Fruit fly (Drosophila melanogaster) whole organism, embryonic: ENCODE measurements around the gene deltaCOP.

Experiments used
- Aef1 ChIP-seq: fragments of 200-800 bp; sonication (Bioruptor generic); IDR thresholded peaks from 3 replicates; pipeline ENCODE4 v1.3.6; 2022; ENCODE audit warnings: missing biosample characterization, missing genetic modification characterization
- CG13287 ChIP-seq: fragments of 200-800 bp; sonication (Bioruptor generic); IDR thresholded peaks from 2 replicates; pipeline ENCODE4 v1.3.6; 2022; ENCODE audit warnings: missing biosample characterization, missing genetic modification characterization; ENCODE audit not compliant: partially characterized antibody
- CG13775 ChIP-seq: fragments of 200-800 bp; sonication (Bioruptor generic); optimal IDR thresholded peaks from 3 replicates; lab custom pipeline; 2017; ENCODE audit warnings: missing biosample characterization, mild to moderate bottlenecking, missing genetic modification characterization
- CG14667 ChIP-seq: fragments of 200-800 bp; sonication (Bioruptor generic); IDR thresholded peaks from 2 replicates; pipeline ENCODE4 v1.3.6; 2022; ENCODE audit warnings: missing biosample characterization, missing genetic modification characterization
- CG1602 ChIP-seq: fragments of 200-800 bp; sonication (Bioruptor generic); optimal IDR thresholded peaks from 3 replicates; lab custom pipeline; 2016; ENCODE audit warnings: missing biosample characterization, missing genetic modification characterization
- CG17568 ChIP-seq: fragments of 200-800 bp; sonication (Bioruptor generic); optimal IDR thresholded peaks from 2 replicates; lab custom pipeline; 2018; ENCODE audit warnings: missing biosample characterization, mild to moderate bottlenecking, missing genetic modification characterization, moderate library complexity
- CG18619 ChIP-seq: fragments of 200-800 bp; sonication (Bioruptor generic); optimal IDR thresholded peaks from 3 replicates; lab custom pipeline; 2017; ENCODE audit warnings: missing biosample characterization, mild to moderate bottlenecking, missing genetic modification characterization
- CG31365 ChIP-seq: fragments of 200-800 bp; sonication (Bioruptor generic); optimal IDR thresholded peaks from 2 replicates; lab custom pipeline; 2018; ENCODE audit warnings: missing biosample characterization, mild to moderate bottlenecking, missing genetic modification characterization
- CG34376 ChIP-seq: fragments of 200-800 bp; sonication (Bioruptor generic); optimal IDR thresholded peaks from 2 replicates; lab custom pipeline; 2018; ENCODE audit warnings: missing biosample characterization, mild to moderate bottlenecking, missing genetic modification characterization
- CG4360 ChIP-seq: fragments of 200-800 bp; sonication (Bioruptor generic); IDR thresholded peaks from 2 replicates; pipeline ENCODE4 v1.3.6; 2022; ENCODE audit warnings: missing biosample characterization, missing genetic modification characterization
- CG6765 ChIP-seq: fragments of 200-800 bp; sonication (Bioruptor generic); optimal IDR thresholded peaks from 3 replicates; lab custom pipeline; 2017; ENCODE audit warnings: missing biosample characterization, mild to moderate bottlenecking, missing genetic modification characterization
- CG7556 ChIP-seq: fragments of 200-800 bp; sonication (Bioruptor generic); optimal IDR thresholded peaks from 2 replicates; lab custom pipeline; 2017; ENCODE audit warnings: missing biosample characterization, mild to moderate bottlenecking, missing genetic modification characterization
- CG8281 ChIP-seq: fragments of 200-800 bp; sonication (Bioruptor generic); optimal IDR thresholded peaks from 2 replicates; lab custom pipeline; 2018; ENCODE audit warnings: missing biosample characterization, mild to moderate bottlenecking, missing genetic modification characterization, moderate library complexity
- CG9932 ChIP-seq: fragments of 200-800 bp; sonication (Bioruptor generic); IDR thresholded peaks from 2 replicates; pipeline ENCODE4 v1.3.6; 2022; ENCODE audit warnings: missing biosample characterization, missing genetic modification characterization
- Chrac-16 ChIP-seq: fragments of 200-800 bp; sonication (Bioruptor generic); optimal IDR thresholded peaks from 3 replicates; lab custom pipeline; 2016; ENCODE audit warnings: missing biosample characterization, missing genetic modification characterization
- CoRest ChIP-seq: fragments of 200-800 bp; sonication (Bioruptor generic); optimal IDR thresholded peaks from 3 replicates; lab custom pipeline; 2018; ENCODE audit warnings: missing biosample characterization, mild to moderate bottlenecking, missing genetic modification characterization, moderate library complexity
- D ChIP-seq, 2 experiments: fragments of 200-800 bp in 1 of 2; fragments of >200 bp in 1 of 2; sonication (Bioruptor generic) in 1 of 2; optimal IDR thresholded peaks; 2 replicates in 1 of 2; 3 replicates in 1 of 2; lab custom pipeline; 2017; ENCODE audit warnings: mild to moderate bottlenecking in 1 of 2, missing biosample characterization in 1 of 2, missing genetic modification characterization in 1 of 2, missing genetic modification reagents in 1 of 2
- Dip3 ChIP-seq: fragments of 200-800 bp; sonication (Bioruptor generic); optimal IDR thresholded peaks from 3 replicates; lab custom pipeline; 2016; ENCODE audit warnings: missing biosample characterization, missing genetic modification characterization
- Elba2 ChIP-seq: fragments of 200-800 bp; sonication (Bioruptor generic); optimal IDR thresholded peaks from 3 replicates; lab custom pipeline; 2016; ENCODE audit warnings: missing biosample characterization, missing genetic modification characterization
- Hsf ChIP-seq: fragments of 200-800 bp; sonication (Bioruptor generic); optimal IDR thresholded peaks from 3 replicates; lab custom pipeline; 2016; ENCODE audit warnings: missing biosample characterization, missing genetic modification characterization
- Myb ChIP-seq: fragments of 200-800 bp; sonication (Bioruptor generic); optimal IDR thresholded peaks from 2 replicates; lab custom pipeline; 2016; ENCODE audit warnings: missing biosample characterization, missing genetic modification characterization
- Neu2 ChIP-seq: fragments of 200-800 bp; sonication (Bioruptor generic); optimal IDR thresholded peaks from 3 replicates; lab custom pipeline; 2016; ENCODE audit warnings: missing biosample characterization, missing genetic modification characterization, borderline replicate concordance
- Nf-YC ChIP-seq: fragments of 200-800 bp; optimal IDR thresholded peaks from 3 replicates; lab custom pipeline; 2019; ENCODE audit warnings: missing biosample characterization, mild to moderate bottlenecking, missing genetic modification characterization, moderate library complexity
- NfI ChIP-seq: fragments of 200-800 bp; sonication (Bioruptor generic); optimal IDR thresholded peaks from 3 replicates; lab custom pipeline; 2018; ENCODE audit warnings: missing biosample characterization, mild to moderate bottlenecking, missing genetic modification characterization, moderate library complexity
- Rfx ChIP-seq: fragments of 200-800 bp; sonication (Bioruptor generic); IDR thresholded peaks from 2 replicates; pipeline ENCODE4 v1.3.6; 2022; ENCODE audit warnings: missing biosample characterization, missing genetic modification characterization
- Sry-β ChIP-seq: fragments of 200-800 bp; sonication (Bioruptor generic); optimal IDR thresholded peaks from 2 replicates; lab custom pipeline; 2018; ENCODE audit warnings: missing biosample characterization, mild to moderate bottlenecking, missing genetic modification characterization, moderate library complexity
- Taf1 ChIP-seq: fragments of 200-800 bp; sonication (Bioruptor generic); IDR thresholded peaks from 2 replicates; pipeline ENCODE4 v1.3.6; 2022; ENCODE audit warnings: missing biosample characterization, missing genetic modification characterization
- Tbp ChIP-seq: fragments of >200 bp; optimal IDR thresholded peaks from 2 replicates; lab custom pipeline; 2018; ENCODE audit warnings: missing biosample characterization, missing genetic modification characterization
- Xrp1 ChIP-seq: fragments of 200-800 bp; sonication (Bioruptor generic); IDR thresholded peaks from 2 replicates; pipeline ENCODE4 v1.3.6; 2022; ENCODE audit warnings: missing biosample characterization, missing genetic modification characterization
- dpn ChIP-seq, 2 experiments: fragments of 200-800 bp; sonication (Bioruptor generic); optimal IDR thresholded peaks; 3 replicates each; lab custom pipeline; 2016; ENCODE audit warnings: missing biosample characterization in 2 of 2, missing genetic modification characterization in 2 of 2
- kay ChIP-seq: fragments of 200-800 bp; sonication (Bioruptor generic); optimal IDR thresholded peaks from 2 replicates; lab custom pipeline; 2016; ENCODE audit warnings: missing biosample characterization, missing genetic modification characterization
- nmo ChIP-seq: fragments of 200-800 bp; sonication (Bioruptor generic); optimal IDR thresholded peaks from 2 replicates; lab custom pipeline; 2018; ENCODE audit warnings: missing biosample characterization, mild to moderate bottlenecking, missing genetic modification characterization, moderate library complexity
- oc ChIP-seq: fragments of 200-800 bp; sonication (Bioruptor generic); optimal IDR thresholded peaks from 2 replicates; lab custom pipeline; 2018; ENCODE audit warnings: missing biosample characterization, mild to moderate bottlenecking, missing genetic modification characterization, moderate library complexity
- pb ChIP-seq: fragments of 200-800 bp; sonication (Bioruptor generic); optimal IDR thresholded peaks from 3 replicates; lab custom pipeline; 2016; ENCODE audit warnings: missing biosample characterization, missing genetic modification characterization
- phol ChIP-seq: fragments of 200-800 bp; sonication (Bioruptor generic); optimal IDR thresholded peaks from 3 replicates; lab custom pipeline; 2018; ENCODE audit warnings: missing biosample characterization, mild to moderate bottlenecking, missing genetic modification characterization, moderate library complexity
- ranshi ChIP-seq: fragments of 200-800 bp; sonication (Bioruptor generic); IDR thresholded peaks from 2 replicates; pipeline ENCODE4 v1.3.6; 2022; ENCODE audit warnings: missing biosample characterization, missing genetic modification characterization
- rib ChIP-seq: fragments of 200-800 bp; sonication (Bioruptor generic); IDR thresholded peaks from 2 replicates; pipeline ENCODE4 v1.3.6; 2022; ENCODE audit warnings: missing biosample characterization, missing genetic modification characterization
- shn ChIP-seq: fragments of 200-800 bp; sonication (Bioruptor generic); optimal IDR thresholded peaks from 3 replicates; lab custom pipeline; 2016; ENCODE audit warnings: missing biosample characterization, missing genetic modification characterization
- sug ChIP-seq: fragments of 200-800 bp; optimal IDR thresholded peaks from 2 replicates; lab custom pipeline; 2019; ENCODE audit warnings: missing biosample characterization, mild to moderate bottlenecking, missing genetic modification characterization, moderate library complexity
- trem ChIP-seq: fragments of 200-800 bp; optimal IDR thresholded peaks from 3 replicates; lab custom pipeline; 2019; ENCODE audit warnings: missing biosample characterization, mild to moderate bottlenecking, missing genetic modification characterization, moderate library complexity

Gene deltaCOP

dm6 chrX:1879606-1880110 is 18.1 kb upstream of the deltaCOP start, which contains the start of gene CG14818 (continued):
- TF ChIP-seq Rfx (GFP tag; lab: Robert Waterston, UW) (peak; percentile 82), CG13287 (GFP tag; lab: Robert Waterston, UW) (peak; percentile 87), kay (GFP tag; lab: Kevin White, UChicago) (no peak), Sry-β (GFP tag; lab: Kevin White, UChicago) (peak; percentile 24), Hsf (GFP tag; lab: Kevin White, UChicago) (peak; percentile 49), sug (tag; lab: Kevin White, UChicago) (peak; percentile 31), CoRest (peak; percentile 66), CG13775 (GFP tag; lab: Kevin White, UChicago) (peak; percentile 57), NfI (GFP tag; lab: Kevin White, UChicago) (peak; percentile 53), shn (peak; percentile 62), Neu2 (no peak), oc (no peak), CG6765 (GFP tag; lab: Kevin White, UChicago) (no peak), Tbp (GFP tag; lab: Kevin White, UChicago) (no peak), CG4360 (GFP tag; lab: Robert Waterston, UW) (no peak), Dip3 (GFP tag; lab: Kevin White, UChicago) (peak; percentile 47), CG17568 (GFP tag; lab: Kevin White, UChicago) (no peak), CG14667 (GFP tag; lab: Robert Waterston, UW) (0 out of 2 replicates have a peak, but pooled peaks have one; percentile 15), Nf-YC (tag; lab: Kevin White, UChicago) (peak; percentile 90), dpn (GFP tag; optimal IDR thresholded peaks at IDR 0.05; lab: Kevin White, UChicago) (peak; percentile 59 to 61), trem (tag; lab: Kevin White, UChicago) (no peak), CG9932 (GFP tag; lab: Robert Waterston, UW) (peak; percentile 78), CG34376 (GFP tag; lab: Kevin White, UChicago) (peak; percentile 30), CG8281 (tag; lab: Kevin White, UChicago) (no peak), CG31365 (tag; lab: Kevin White, UChicago) (no peak), rib (GFP tag; lab: Robert Waterston, UW) (no peak), ranshi (GFP tag; lab: Robert Waterston, UW) (peak; percentile 60; the same call in 1 of the 2 replicates), pb (peak; percentile 7), Aef1 (GFP tag; lab: Robert Waterston, UW) (peak; percentile 39; the same call in 1 of the 3 replicates), CG1602 (GFP tag; lab: Kevin White, UChicago) (peak; percentile 59), phol (peak; percentile 63), CG18619 (GFP tag; lab: Kevin White, UChicago) (peak; percentile 49), Taf1 (GFP tag; lab: Robert Waterston, UW) (no peak), Xrp1 (GFP tag; lab: Robert Waterston, UW) (peak; percentile 68), Chrac-16 (peak; percentile 53), Elba2 (GFP tag; lab: Kevin White, UChicago) (no peak), D (optimal IDR thresholded peaks at IDR 0.05; lab: Kevin White, UChicago) (no peak), D (GFP tag; optimal IDR thresholded peaks at IDR 0.05; lab: Kevin White, UChicago) (peak; percentile 12), nmo (GFP tag; lab: Kevin White, UChicago) (peak; percentile 59), CG7556 (peak; percentile 15), Myb (peak; percentile 47)
